Worm (Caenorhabditis elegans): Measurements from ENCODE around the gene cex-1.

ce11 chrII:5414040-5414439, 33.4 kb upstream of the cex-1 start, which contains the start of the genes EEED8.14 and EEED8.3:
- TF ChIP-seq tbx-11 (GFP tag; IDR thresholded peaks at IDR 0.05) (no peak), ceh-36 (tag; optimal IDR thresholded peaks at IDR 0.05) (no peak), ama-1 (optimal IDR thresholded peaks at IDR 0.05) (no peak), ceh-13 (GFP tag; optimal IDR thresholded peaks at IDR 0.05) (no peak), tbx-37 (GFP tag; conservative IDR thresholded peaks at IDR 0.05) (no peak)

Measured in whole organism, early embryonic.